Worm (Caenorhabditis elegans): Measurements from ENCODE around the gene F49E8.7.

F49E8.7 gene

DNA sequence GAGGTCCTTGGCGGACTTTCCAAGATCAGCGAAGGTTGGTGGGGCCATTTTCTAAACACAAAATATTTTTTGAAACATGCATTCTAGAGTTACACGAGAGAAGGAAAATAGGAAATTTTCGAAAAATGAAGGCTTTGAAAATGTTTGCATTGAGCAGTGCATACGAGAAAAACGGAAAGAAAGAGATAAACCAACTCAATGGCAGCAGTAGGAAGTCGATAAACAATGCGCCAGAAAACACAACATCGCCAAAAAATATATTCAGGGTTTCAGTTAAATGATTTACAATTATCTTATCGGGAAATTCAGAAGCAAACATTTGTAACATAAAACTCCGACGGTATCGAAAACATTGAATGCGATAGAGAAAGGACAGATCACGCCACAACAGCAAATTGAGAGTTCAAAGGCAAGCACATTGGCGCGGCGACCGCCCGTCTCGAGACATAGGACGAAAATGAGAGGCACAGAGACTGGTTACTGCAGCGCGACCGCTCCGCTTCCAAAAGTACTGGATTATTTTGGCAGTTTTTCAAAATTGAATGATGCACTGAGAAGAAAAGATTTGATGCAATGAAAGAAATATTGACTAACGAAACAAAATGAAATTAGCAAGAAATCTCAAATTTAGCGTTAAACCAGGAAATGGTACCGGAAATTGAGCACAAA, 48.2 kb downstream of the F49E8.7 start, which contains the start of the genes vdac-1 and R05G6.5 (continued):
- TF ChIP-seq mcd-1 (GFP tag; IDR thresholded peaks at IDR 0.05), result peak; percentile 75
- no peak for TF ChIP-seq aptf-2 (GFP tag; conservative IDR thresholded peaks at IDR 0.05)
- TF ChIP-seq ztf-22 (GFP tag; optimal IDR thresholded peaks at IDR 0.05), result no peak
- peak; percentile 16 for TF ChIP-seq dpl-1 (GFP tag; optimal IDR thresholded peaks at IDR 0.05)
- TF ChIP-seq rpc-1 (optimal IDR thresholded peaks at IDR 0.05), result no peak
- no peak for TF ChIP-seq rpc-1 (tag; optimal IDR thresholded peaks at IDR 0.05)
- TF ChIP-seq hmg-1.2 (GFP tag; IDR thresholded peaks at IDR 0.05), result peak; percentile 92
- no peak for TF ChIP-seq akir-1 (GFP tag; optimal IDR thresholded peaks at IDR 0.05)
- no peak for TF ChIP-seq lsl-1 (GFP tag; optimal IDR thresholded peaks at IDR 0.05)
- TF ChIP-seq K12H6.12 (tag; optimal IDR thresholded peaks at IDR 0.05), result peak; percentile 51
- TF ChIP-seq let-526 (GFP tag; IDR thresholded peaks at IDR 0.05), result no peak
- no peak for TF ChIP-seq lin-26 (GFP tag; IDR thresholded peaks at IDR 0.05)
- no peak for TF ChIP-seq madf-8 (GFP tag; conservative IDR thresholded peaks at IDR 0.05)
- peak; percentile 73 for TF ChIP-seq dox-1 (GFP tag; IDR thresholded peaks at IDR 0.05)
- TF ChIP-seq ceh-79 (tag; optimal IDR thresholded peaks at IDR 0.05), result no peak
- no peak for TF ChIP-seq D2030.7 (GFP tag; IDR thresholded peaks at IDR 0.05)
- TF ChIP-seq nfya-1 (tag; optimal IDR thresholded peaks at IDR 0.05; ENCODE audit: borderline replicate concordance, insufficient read depth), result no peak
- TF ChIP-seq atf-7 (tag; optimal IDR thresholded peaks at IDR 0.05), result peak; percentile 44
- no peak for TF ChIP-seq egl-18 (GFP tag; IDR thresholded peaks at IDR 0.05)
- no peak for TF ChIP-seq Y56A3A.18 (GFP tag; IDR thresholded peaks at IDR 0.05)
- no peak for TF ChIP-seq hlh-12 (tag; optimal IDR thresholded peaks at IDR 0.05)
- no peak for TF ChIP-seq F33H1.4 (GFP tag; IDR thresholded peaks at IDR 0.05)
- TF ChIP-seq chd-7 (tag; optimal IDR thresholded peaks at IDR 0.05), result peak; percentile 42
- no peak for TF ChIP-seq tlf-1 (GFP tag; optimal IDR thresholded peaks at IDR 0.05)
- no peak for TF ChIP-seq F39B2.1 (GFP tag; IDR thresholded peaks at IDR 0.05)
- peak; percentile 55 for TF ChIP-seq tbp1 (GFP tag; optimal IDR thresholded peaks at IDR 0.05)
- peak; percentile 80 for TF ChIP-seq attf-5 (GFP tag; optimal IDR thresholded peaks at IDR 0.05)
- TF ChIP-seq rcor-1 (GFP tag; IDR thresholded peaks at IDR 0.05), result peak; percentile 39; the same call in 1 of the 2 replicates
- no peak for TF ChIP-seq fkh-3 (tag; optimal IDR thresholded peaks at IDR 0.05)
- no peak for TF ChIP-seq ztf-6 (GFP tag; IDR thresholded peaks at IDR 0.05)
- no peak for TF ChIP-seq sea-2 (GFP tag; IDR thresholded peaks at IDR 0.05)
- TF ChIP-seq attf-3 (GFP tag; conservative IDR thresholded peaks at IDR 0.05), result peak; percentile 67
- no peak for TF ChIP-seq unc-130 (GFP tag; optimal IDR thresholded peaks at IDR 0.05)
- peak; percentile 81 for TF ChIP-seq lin-54 (GFP tag; optimal IDR thresholded peaks at IDR 0.05)
- TF ChIP-seq mes-4 (tag; optimal IDR thresholded peaks at IDR 0.05), result no peak
- TF ChIP-seq madf-6 (GFP tag; IDR thresholded peaks at IDR 0.05), result peak; percentile 45; the same call in 1 of the 2 replicates
- TF ChIP-seq mxl-1 (tag; optimal IDR thresholded peaks at IDR 0.05), result no peak
- TF ChIP-seq F10E7.11 (tag; optimal IDR thresholded peaks at IDR 0.05), result no peak
- no peak for TF ChIP-seq nhr-90 (tag; optimal IDR thresholded peaks at IDR 0.05)
- peak; percentile 79 for TF ChIP-seq ceh-27 (GFP tag; optimal IDR thresholded peaks at IDR 0.05)
- TF ChIP-seq F37B4.10 (GFP tag; IDR thresholded peaks at IDR 0.05), result no peak
- TF ChIP-seq ztf-25 (GFP tag; IDR thresholded peaks at IDR 0.05), result no peak
- TF ChIP-seq ets-4 (GFP tag; optimal IDR thresholded peaks at IDR 0.05), result peak; percentile 48
- peak; percentile 68 for TF ChIP-seq lin-40 (tag; optimal IDR thresholded peaks at IDR 0.05)
- TF ChIP-seq efl-1 (GFP tag; optimal IDR thresholded peaks at IDR 0.05), result no peak
- TF ChIP-seq ztf-28 (GFP tag; IDR thresholded peaks at IDR 0.05), result no peak
- peak; percentile 22 for TF ChIP-seq snpc-4 (GFP tag; optimal IDR thresholded peaks at IDR 0.05)
- TF ChIP-seq snpc-4 (tag; optimal IDR thresholded peaks at IDR 0.05), result peak; percentile 17 to 58 (median 24)
- peak; percentile 21 for TF ChIP-seq ztf-26 (tag; optimal IDR thresholded peaks at IDR 0.05)
- TF ChIP-seq Y95B8A.8 (GFP tag; IDR thresholded peaks at IDR 0.05), result peak; percentile 76

All from whole organism, young adult.